Worm (Caenorhabditis elegans) whole organism, L2 larva: ENCODE data around the gene dod-21.

Experiments
- lin-39 ChIP-seq: fragments of 150-350 bp; optimal IDR thresholded peaks from 2 replicates; lab custom pipeline; 2014; ENCODE audit warnings: missing biosample characterization, missing genetic modification reagents, missing genetic modification characterization
- unc-62 ChIP-seq: fragments of 150-350 bp; optimal IDR thresholded peaks from 2 replicates; lab custom pipeline; 2014; ENCODE audit warnings: missing biosample characterization, missing genetic modification reagents, missing genetic modification characterization

- no peak for TF ChIP-seq unc-62 (GFP tag; lab: Kevin White, UChicago)
- TF ChIP-seq lin-39 (tag; lab: Kevin White, UChicago) = no peak
These were observed 45.5 kb upstream of the dod-21 start for ce11 chrIV:12891080-12891479.
